Fruit fly (Drosophila melanogaster): ENCODE results near the gene FASN1.
A peak's percentile ranks its signal among the peaks of the same experiment; 100 is the strongest.

The FASN1 gene

DNA sequence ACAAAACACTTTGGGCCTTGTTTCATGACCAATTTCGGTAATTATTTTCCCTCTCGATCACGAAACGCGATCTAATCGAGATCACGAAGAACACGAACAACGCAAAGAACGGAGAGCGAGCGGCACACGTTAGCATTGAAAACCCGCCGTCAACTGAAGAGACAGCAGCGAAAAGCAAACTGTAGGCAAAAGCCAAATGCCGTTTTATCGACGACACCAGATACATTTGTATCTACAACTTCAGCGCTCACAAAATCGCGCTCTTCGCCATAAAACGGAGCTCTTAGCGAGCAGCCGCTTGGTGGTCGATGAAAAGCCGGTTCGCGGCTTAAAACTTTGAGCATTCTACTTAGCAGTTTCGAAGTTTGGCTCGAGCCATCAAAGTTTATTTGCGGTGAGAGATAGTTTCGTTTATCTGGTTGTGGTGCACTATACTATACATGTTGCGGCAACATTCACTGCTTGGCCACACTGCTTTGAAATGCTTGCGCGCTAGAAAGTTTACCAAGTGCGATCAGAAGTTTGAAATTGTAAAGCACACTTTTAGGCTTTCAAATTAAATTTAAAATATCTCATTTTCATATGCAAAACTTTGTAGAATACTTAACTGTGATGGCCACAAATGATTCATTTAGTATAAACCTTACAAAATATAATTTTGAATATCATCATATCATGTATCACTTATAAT, 51.7 kb downstream of the FASN1 start (continued):
- peak; percentile 99 for TF ChIP-seq chinmo (GFP tag; IDR thresholded peaks at IDR 0.05; ENCODE audit: partially characterized antibody)
- no peak for TF ChIP-seq pfk (GFP tag; optimal IDR thresholded peaks at IDR 0.05)
- no peak for TF ChIP-seq CG15514 (GFP tag; optimal IDR thresholded peaks at IDR 0.05)
- TF ChIP-seq Hey (tag; optimal IDR thresholded peaks at IDR 0.05), result no peak
- no peak for TF ChIP-seq CG9215 (GFP tag; IDR thresholded peaks at IDR 0.05)
- no peak for TF ChIP-seq chif (GFP tag; optimal IDR thresholded peaks at IDR 0.05)
- TF ChIP-seq pros (GFP tag; optimal IDR thresholded peaks at IDR 0.05), result peak; percentile 78
- TF ChIP-seq CG12219 (GFP tag; optimal IDR thresholded peaks at IDR 0.05), result no peak
- peak; percentile 1 for TF ChIP-seq CG13894 (tag; optimal IDR thresholded peaks at IDR 0.05)
- no peak for TF ChIP-seq Oli (tag; optimal IDR thresholded peaks at IDR 0.05)
- TF ChIP-seq Xbp1 (GFP tag; optimal IDR thresholded peaks at IDR 0.05), result no peak
- TF ChIP-seq crc (GFP tag; optimal IDR thresholded peaks at IDR 0.05), result no peak
- TF ChIP-seq unpg (GFP tag; optimal IDR thresholded peaks at IDR 0.05), result no peak
- TF ChIP-seq chm (GFP tag; IDR thresholded peaks at IDR 0.05), result peak; percentile 10; the same call in 1 of the 2 replicates
- TF ChIP-seq nerfin-2 (GFP tag; IDR thresholded peaks at IDR 0.05; ENCODE audit: partially characterized antibody), result no peak
- TF ChIP-seq CG15269 (tag; optimal IDR thresholded peaks at IDR 0.05), result peak; percentile 48
- no peak for TF ChIP-seq tin (GFP tag; optimal IDR thresholded peaks at IDR 0.05)
- no peak for TF ChIP-seq esg (GFP tag; conservative IDR thresholded peaks at IDR 0.05)
- TF ChIP-seq CG10147 (GFP tag; optimal IDR thresholded peaks at IDR 0.05), result no peak
- no peak for TF ChIP-seq Blimp-1 (GFP tag; optimal IDR thresholded peaks at IDR 0.05)
- no peak for TF ChIP-seq CG1602 (GFP tag; optimal IDR thresholded peaks at IDR 0.05)
- no peak for TF ChIP-seq lbe (GFP tag; optimal IDR thresholded peaks at IDR 0.05)
- no peak for TF ChIP-seq ab (GFP tag; optimal IDR thresholded peaks at IDR 0.05)
- no peak for TF ChIP-seq otp (GFP tag; IDR thresholded peaks at IDR 0.05)
- no peak for TF ChIP-seq ac (GFP tag; optimal IDR thresholded peaks at IDR 0.05)
- no peak for TF ChIP-seq sisA (GFP tag; IDR thresholded peaks at IDR 0.05)
- no peak for TF ChIP-seq ken (GFP tag; IDR thresholded peaks at IDR 0.05)
- no peak for TF ChIP-seq fd64A (GFP tag; optimal IDR thresholded peaks at IDR 0.05)
- TF ChIP-seq Dad (GFP tag; optimal IDR thresholded peaks at IDR 0.05), result no peak
- TF ChIP-seq CG33213 (GFP tag; optimal IDR thresholded peaks at IDR 0.05), result no peak
- no peak for TF ChIP-seq CG10959 (GFP tag; IDR thresholded peaks at IDR 0.05)
- TF ChIP-seq grn (GFP tag; optimal IDR thresholded peaks at IDR 0.05), result peak; percentile 92
- 0 out of 2 replicates have a peak, but pooled peaks have one; percentile 32 for TF ChIP-seq Rfx (GFP tag; IDR thresholded peaks at IDR 0.05)
- peak; percentile 39 for TF ChIP-seq kay (GFP tag; optimal IDR thresholded peaks at IDR 0.05)
- no peak for TF ChIP-seq CG17359 (tag; optimal IDR thresholded peaks at IDR 0.05)
- no peak for TF ChIP-seq Chrac-16 (GFP tag; optimal IDR thresholded peaks at IDR 0.05)
- TF ChIP-seq phol (tag; optimal IDR thresholded peaks at IDR 0.05), result no peak
- TF ChIP-seq nmo (GFP tag; optimal IDR thresholded peaks at IDR 0.05), result peak; percentile 13
- TF ChIP-seq Ets65A (GFP tag), result no peak
- TF ChIP-seq CG9932 (GFP tag; IDR thresholded peaks at IDR 0.05), result no peak
- TF ChIP-seq Stat92E (GFP tag; optimal IDR thresholded peaks at IDR 0.05), result peak in 1 of 3 experiments; percentile 40
- TF ChIP-seq Dip2 (GFP tag; IDR thresholded peaks at IDR 0.05), result no peak
- TF ChIP-seq sqz (GFP tag; optimal IDR thresholded peaks at IDR 0.05), result no peak
- peak; percentile 85 for TF ChIP-seq stwl (tag; optimal IDR thresholded peaks at IDR 0.05)
- no peak for TF ChIP-seq Scr (GFP tag; IDR thresholded peaks at IDR 0.05; ENCODE audit: partially characterized antibody)
- no peak for TF ChIP-seq lov (optimal IDR thresholded peaks at IDR 0.05)
- no peak for TF ChIP-seq lov (GFP tag; IDR thresholded peaks at IDR 0.05)
- TF ChIP-seq CG12391 (tag; optimal IDR thresholded peaks at IDR 0.05), result no peak
- TF ChIP-seq zen2 (GFP tag; IDR thresholded peaks at IDR 0.05; ENCODE audit: partially characterized antibody), result no peak
- TF ChIP-seq Myb (GFP tag; optimal IDR thresholded peaks at IDR 0.05), result no peak
